Fruit fly (Drosophila melanogaster) S2 (cell line): Measurements from ENCODE around the gene Ac3.

Source experiments
- CG8478 ChIP-seq: fragments of >200 bp; optimal IDR thresholded peaks from 2 replicates; lab custom pipeline; 2018
- CTCF ChIP-seq, 2 experiments: fragments of >200 bp; optimal IDR thresholded peaks; 2 replicates each; lab custom pipeline; 2018

dm6 chr2L:21689368-21689767, 57.0 kb downstream of the Ac3 start:
- TF ChIP-seq CTCF (optimal IDR thresholded peaks at IDR 0.05; lab: Kevin White, UChicago), result no peak
- TF ChIP-seq CG8478 (lab: Kevin White, UChicago), result no peak
